Fruit fly (Drosophila melanogaster): ENCODE data around the gene CG12237.

The CG12237 gene

dm6 chrX:19668405-19668804 is 25.7 kb upstream of the CG12237 start:
- TF ChIP-seq pan (optimal IDR thresholded peaks at IDR 0.05) (no peak), h (GFP tag; optimal IDR thresholded peaks at IDR 0.05) (peak; percentile 100), Sp1 (GFP tag; optimal IDR thresholded peaks at IDR 0.05) (peak; percentile 99), Dif (GFP tag; optimal IDR thresholded peaks at IDR 0.05; ENCODE audit: partially characterized antibody) (no peak), jim (GFP tag; optimal IDR thresholded peaks at IDR 0.05) (peak; percentile 94), brk (GFP tag; optimal IDR thresholded peaks at IDR 0.05) (no peak), Jra (GFP tag; optimal IDR thresholded peaks at IDR 0.05) (peak; percentile 100), dsf (GFP tag; optimal IDR thresholded peaks at IDR 0.05; ENCODE audit: borderline replicate concordance) (peak; percentile 97), usp (GFP tag; optimal IDR thresholded peaks at IDR 0.05) (no peak), Dfd (GFP tag; optimal IDR thresholded peaks at IDR 0.05) (no peak), dl (GFP tag; optimal IDR thresholded peaks at IDR 0.05; ENCODE audit: insufficient read depth in 1 of 2, partially characterized antibody in 2 of 2) (no peak), Mio (GFP tag; optimal IDR thresholded peaks at IDR 0.05) (peak; percentile 95), lola (GFP tag; optimal IDR thresholded peaks at IDR 0.05) (no peak), fru (GFP tag; optimal IDR thresholded peaks at IDR 0.05) (peak; percentile 100), CG32264 (GFP tag; optimal IDR thresholded peaks at IDR 0.05) (peak; percentile 99), Hr78 (GFP tag; optimal IDR thresholded peaks at IDR 0.05) (no peak), Abd-B (GFP tag; optimal IDR thresholded peaks at IDR 0.05) (no peak), Hnf4 (GFP tag; optimal IDR thresholded peaks at IDR 0.05) (peak; percentile 100), N (GFP tag; optimal IDR thresholded peaks at IDR 0.05) (no peak), GATAd (GFP tag; optimal IDR thresholded peaks at IDR 0.05) (peak; percentile 97), Rel (GFP tag; optimal IDR thresholded peaks at IDR 0.05) (peak; percentile 98), Rel (tag; optimal IDR thresholded peaks at IDR 0.05) (peak; percentile 96), HLH106 (tag; optimal IDR thresholded peaks at IDR 0.05) (peak; percentile 99), foxo (GFP tag; optimal IDR thresholded peaks at IDR 0.05) (peak; percentile 98 to 100), Vsx2 (GFP tag; optimal IDR thresholded peaks at IDR 0.05; ENCODE audit: partially characterized antibody) (no peak), CG9705 (GFP tag; optimal IDR thresholded peaks at IDR 0.05) (peak; percentile 99), sage (GFP tag; optimal IDR thresholded peaks at IDR 0.05) (peak; percentile 98), woc (GFP tag; optimal IDR thresholded peaks at IDR 0.05) (peak; percentile 100), ey (GFP tag; optimal IDR thresholded peaks at IDR 0.05) (peak; percentile 100), tai (GFP tag; optimal IDR thresholded peaks at IDR 0.05) (no peak), Hr83 (GFP tag; optimal IDR thresholded peaks at IDR 0.05; ENCODE audit: poor library complexity, severe bottlenecking) (peak; percentile 98), dmrt93B (GFP tag; optimal IDR thresholded peaks at IDR 0.05) (peak; percentile 98), br (GFP tag; optimal IDR thresholded peaks at IDR 0.05) (peak; percentile 100), Myc (optimal IDR thresholded peaks at IDR 0.05) (no peak), psq (GFP tag; optimal IDR thresholded peaks at IDR 0.05) (peak; percentile 99), sv (GFP tag; optimal IDR thresholded peaks at IDR 0.05) (peak; percentile 94), CrebA (GFP tag; optimal IDR thresholded peaks at IDR 0.05; ENCODE audit: borderline replicate concordance) (no peak), rgr (GFP tag; optimal IDR thresholded peaks at IDR 0.05) (peak; percentile 100), OdsH (GFP tag; optimal IDR thresholded peaks at IDR 0.05) (peak; percentile 99)

dm6 chrX:19667444-19668104 is 24.9 kb upstream of the CG12237 start:
- no peak for TF ChIP-seq fru (GFP tag; optimal IDR thresholded peaks at IDR 0.05)
- peak; percentile 41 for TF ChIP-seq Vsx2 (GFP tag; optimal IDR thresholded peaks at IDR 0.05; ENCODE audit: partially characterized antibody)

dm6 chrX:19666991-19667409 is 24.3 kb upstream of the CG12237 start, which contains the start of gene Zw:
Gene Zw, plus strand, starts transcription at chrX:19667252.
- TF ChIP-seq CG9705 (GFP tag; optimal IDR thresholded peaks at IDR 0.05) (peak; percentile 48), dl (GFP tag; optimal IDR thresholded peaks at IDR 0.05; ENCODE audit: insufficient read depth in 1 of 2, partially characterized antibody in 2 of 2) (no peak), jim (GFP tag; optimal IDR thresholded peaks at IDR 0.05) (no peak), sage (GFP tag; optimal IDR thresholded peaks at IDR 0.05) (no peak), N (GFP tag; optimal IDR thresholded peaks at IDR 0.05) (no peak), psq (GFP tag; optimal IDR thresholded peaks at IDR 0.05) (peak; percentile 47), lola (GFP tag; optimal IDR thresholded peaks at IDR 0.05) (no peak), Hr78 (GFP tag; optimal IDR thresholded peaks at IDR 0.05) (no peak), dsf (GFP tag; optimal IDR thresholded peaks at IDR 0.05; ENCODE audit: borderline replicate concordance) (no peak), Dif (GFP tag; optimal IDR thresholded peaks at IDR 0.05; ENCODE audit: partially characterized antibody) (no peak), Vsx2 (GFP tag; optimal IDR thresholded peaks at IDR 0.05; ENCODE audit: partially characterized antibody) (no peak), br (GFP tag; optimal IDR thresholded peaks at IDR 0.05) (peak; percentile 46), GATAd (GFP tag; optimal IDR thresholded peaks at IDR 0.05) (no peak), usp (GFP tag; optimal IDR thresholded peaks at IDR 0.05) (no peak), sv (GFP tag; optimal IDR thresholded peaks at IDR 0.05) (peak; percentile 3), Mio (GFP tag; optimal IDR thresholded peaks at IDR 0.05) (peak; percentile 33), Sp1 (GFP tag; optimal IDR thresholded peaks at IDR 0.05) (peak; percentile 51), CG32264 (GFP tag; optimal IDR thresholded peaks at IDR 0.05) (no peak), woc (GFP tag; optimal IDR thresholded peaks at IDR 0.05) (peak; percentile 67), HLH106 (tag; optimal IDR thresholded peaks at IDR 0.05) (peak; percentile 71), Hr83 (GFP tag; optimal IDR thresholded peaks at IDR 0.05; ENCODE audit: poor library complexity, severe bottlenecking) (peak; percentile 75), Jra (GFP tag; optimal IDR thresholded peaks at IDR 0.05) (no peak), pan (optimal IDR thresholded peaks at IDR 0.05) (no peak), Myc (optimal IDR thresholded peaks at IDR 0.05) (no peak), foxo (GFP tag; optimal IDR thresholded peaks at IDR 0.05) (peak in 1 of 2 experiments; percentile 71), dmrt93B (GFP tag; optimal IDR thresholded peaks at IDR 0.05) (peak; percentile 58), OdsH (GFP tag; optimal IDR thresholded peaks at IDR 0.05) (peak; percentile 30), rgr (GFP tag; optimal IDR thresholded peaks at IDR 0.05) (peak; percentile 72), ey (GFP tag; optimal IDR thresholded peaks at IDR 0.05) (peak; percentile 72), CrebA (GFP tag; optimal IDR thresholded peaks at IDR 0.05; ENCODE audit: borderline replicate concordance) (no peak), fru (GFP tag; optimal IDR thresholded peaks at IDR 0.05) (peak; percentile 67), h (GFP tag; optimal IDR thresholded peaks at IDR 0.05) (peak; percentile 75), brk (GFP tag; optimal IDR thresholded peaks at IDR 0.05) (no peak), Hnf4 (GFP tag; optimal IDR thresholded peaks at IDR 0.05) (peak; percentile 78), tai (GFP tag; optimal IDR thresholded peaks at IDR 0.05) (no peak), Dfd (GFP tag; optimal IDR thresholded peaks at IDR 0.05) (no peak)

Data from whole organism, wandering third instar larva.